Worm (Caenorhabditis elegans) whole organism, early embryonic: ENCODE results near the gene Y94H6A.7.
"Not testable (repeated sequence)": the region's sequence is repeated elsewhere in the genome, so short reads cannot be mapped to it uniquely, and the experiment has no call there.

Experiments used
- B0310.2 ChIP-seq: sonication (generic microtip); optimal IDR thresholded peaks from 2 replicates; lab custom pipeline; 2016; ENCODE audit warnings: mild to moderate bottlenecking, missing genetic modification characterization, missing compliant biosample characterization
- aly-1 ChIP-seq: sonication (generic microtip); optimal IDR thresholded peaks from 2 replicates; lab custom pipeline; 2016; ENCODE audit warnings: missing genetic modification characterization, missing compliant biosample characterization
- ama-1 ChIP-seq: fragments of 150-350 bp; optimal IDR thresholded peaks from 2 replicates; lab custom pipeline; 2014
- ceh-36 ChIP-seq: sonication (generic microtip); optimal IDR thresholded peaks from 2 replicates; lab custom pipeline; 2016; ENCODE audit warnings: missing genetic modification characterization, inconsistent platforms, missing compliant biosample characterization
- flt-1 ChIP-seq: fragments of 200-800 bp; sonication (Bioruptor generic); IDR thresholded peaks from 2 replicates; pipeline ENCODE4 v1.3.6; 2022; ENCODE audit warnings: missing genetic modification characterization, missing compliant biosample characterization
- hmbx-1 ChIP-seq: sonication (generic microtip); optimal IDR thresholded peaks from 2 replicates; lab custom pipeline; 2016; ENCODE audit warnings: mild to moderate bottlenecking, missing genetic modification characterization, missing compliant biosample characterization
- hmg-4 ChIP-seq: fragments of 200-800 bp; sonication (Bioruptor generic); optimal IDR thresholded peaks from 2 replicates; lab custom pipeline; 2018; ENCODE audit warnings: mild to moderate bottlenecking, missing genetic modification characterization, missing compliant biosample characterization
- hnd-1 ChIP-seq: sonication (generic microtip); optimal IDR thresholded peaks from 2 replicates; lab custom pipeline; 2016; ENCODE audit warnings: missing genetic modification characterization, missing compliant biosample characterization
- scrt-1 ChIP-seq: fragments of 200-800 bp; sonication (Bioruptor generic); IDR thresholded peaks from 2 replicates; pipeline ENCODE4 v1.3.6; 2022; ENCODE audit warnings: missing genetic modification characterization, missing compliant biosample characterization

DNA sequence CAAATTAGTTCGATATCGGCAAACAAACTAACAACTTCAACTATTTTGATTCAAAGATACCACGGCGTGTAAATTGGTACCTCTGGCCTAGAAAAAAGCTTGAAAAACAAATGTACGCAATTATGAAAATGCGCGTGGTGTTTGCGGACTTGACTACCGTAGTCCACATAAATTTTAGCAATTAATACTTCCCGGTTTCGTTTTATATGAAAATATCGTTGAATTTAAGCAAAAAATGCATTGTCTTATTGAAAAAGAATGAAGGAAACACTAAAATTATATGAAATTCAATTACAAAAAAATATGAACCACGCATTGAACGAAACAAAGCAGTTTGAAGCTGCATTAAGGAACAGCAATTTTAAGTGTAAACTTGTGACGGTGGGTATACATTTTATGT lies 41.5 kb downstream of the Y94H6A.7 start, which contains the start of gene gpx-4:
- TF ChIP-seq ceh-36; flt-1; hnd-1 (tag; lab: Kevin White, UChicago); hmbx-1 (tag; lab: Kevin White, UChicago); hmg-4 (GFP tag; lab: Kevin White, UChicago); scrt-1 (GFP tag; lab: Robert Waterston, UW); ama-1; B0310.2; aly-1: not testable (repeated sequence)
